ENCODE assay signal across 3 worm cellular contexts in the genomic region with DNA sequence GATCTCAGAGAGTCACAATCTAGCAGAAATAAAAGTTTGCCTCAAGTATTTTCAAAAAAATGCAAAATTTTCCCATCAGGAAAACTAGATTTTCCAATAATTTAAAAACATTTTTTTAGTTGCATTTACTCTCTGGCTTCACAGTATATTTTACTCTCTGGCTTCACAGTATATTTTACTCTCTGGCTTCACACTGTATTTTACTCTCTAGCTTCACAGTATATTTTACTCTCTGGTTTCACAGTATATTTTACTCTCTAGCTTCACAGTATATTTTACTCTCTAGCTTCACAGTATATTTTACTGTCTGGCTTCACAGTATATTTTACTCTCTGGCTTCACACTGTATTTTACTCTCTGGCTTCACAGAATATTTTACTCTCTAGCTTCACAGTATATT.
A peak's percentile ranks its signal among the peaks of the same experiment; 100 is the strongest.
TF ChIP-seq lines count a peak whose summit lies in the region.
"Not testable (repeated sequence)": the region's sequence is repeated elsewhere in the genome, so short reads cannot be mapped to it uniquely, and the experiment has no call there.

No protein-coding gene starts in this region.

TF ChIP-seq in whole organism, late embryonic, 69 proteins besides CTCF, POLR2A, EP300 and RAD21:
- TF ChIP-seq ceh-45 (GFP tag; IDR thresholded peaks at IDR 0.05; lab: Robert Waterston, UW) (0 out of 2 replicates have a peak, but pooled peaks have one; percentile 20), unc-3 (GFP tag; conservative IDR thresholded peaks at IDR 0.05; lab: Robert Waterston, UW) (peak; percentile 56; the same call in 1 of the 2 replicates)
- TF ChIP-seq unc-3 (tag; optimal IDR thresholded peaks at IDR 0.05; lab: Kevin White, UChicago): not testable (repeated sequence)
TF ChIP-seq in whole organism, late embryonic: peak in this region for 2; not testable (repeated sequence) for 67.

TF ChIP-seq in whole organism, midembryonic, 9 proteins besides CTCF, POLR2A, EP300 and RAD21:
- TF ChIP-seq flt-1 (GFP tag; IDR thresholded peaks at IDR 0.05; lab: Robert Waterston, UW) (peak; percentile 60; the same call in 1 of the 2 replicates), ztf-29 (GFP tag; IDR thresholded peaks at IDR 0.05; lab: Robert Waterston, UW) (peak; percentile 51; the same call in 1 of the 2 replicates), ref-1 (GFP tag; conservative IDR thresholded peaks at IDR 0.05; lab: Robert Waterston, UW) (0 out of 2 replicates have a peak, but pooled peaks have one; percentile 53), ztf-23 (GFP tag; IDR thresholded peaks at IDR 0.05; lab: Robert Waterston, UW) (peak; percentile 54; the same call in 1 of the 2 replicates), tab-1 (GFP tag; IDR thresholded peaks at IDR 0.05; lab: Robert Waterston, UW) (0 out of 2 replicates have a peak, but pooled peaks have one; percentile 6)

TF ChIP-seq in whole organism, young adult, 124 proteins besides CTCF, POLR2A, EP300 and RAD21:
- TF ChIP-seq ceh-58 (GFP tag; IDR thresholded peaks at IDR 0.05; lab: Robert Waterston, UW) (peak; percentile 90; the same call in 1 of the 2 replicates), Y53G8AR.9 (GFP tag; conservative IDR thresholded peaks at IDR 0.05; lab: Robert Waterston, UW) (0 out of 2 replicates have a peak, but pooled peaks have one; percentile 16), Y53F4B.3 (GFP tag; IDR thresholded peaks at IDR 0.05; lab: Robert Waterston, UW) (peak; percentile 95; the same call in 1 of the 2 replicates), madf-3 (GFP tag; IDR thresholded peaks at IDR 0.05; lab: Robert Waterston, UW) (peak; percentile 46; the same call in 1 of the 2 replicates), ztf-6 (GFP tag; IDR thresholded peaks at IDR 0.05; lab: Robert Waterston, UW) (peak; percentile 71; the same call in 1 of the 2 replicates), egrh-3 (GFP tag; IDR thresholded peaks at IDR 0.05; lab: Robert Waterston, UW) (peak; percentile 89)
